Worm (Caenorhabditis elegans) whole organism, L2 larva: Measurements from ENCODE around the gene ZK470.4.

Experiments used
- R02D3.7 ChIP-seq: fragments of 150-350 bp; optimal IDR thresholded peaks from 2 replicates; lab custom pipeline; 2014; ENCODE audit warnings: missing biosample characterization, missing genetic modification characterization
- aly-2 ChIP-seq: fragments of 150-350 bp; optimal IDR thresholded peaks from 2 replicates; lab custom pipeline; 2014; ENCODE audit warnings: missing biosample characterization, missing genetic modification characterization
- blmp-1 ChIP-seq: sonication (generic microtip); optimal IDR thresholded peaks from 2 replicates; lab custom pipeline; 2017; ENCODE audit warnings: missing genetic modification characterization, mild to moderate bottlenecking, missing compliant biosample characterization, antibody characterized with exemption, moderate library complexity; ENCODE audit not compliant: insufficient read depth
- lsy-2 ChIP-seq, 2 experiments: fragments of 150-350 bp in 1 of 2; sonication (generic microtip) in 1 of 2; optimal IDR thresholded peaks; 2 replicates each; lab custom pipeline; 2014 to 2017; ENCODE audit warnings: missing biosample characterization in 2 of 2, missing genetic modification characterization in 2 of 2
- nhr-11 ChIP-seq: fragments of 150-350 bp; optimal IDR thresholded peaks from 2 replicates; lab custom pipeline; 2014; ENCODE audit warnings: missing biosample characterization, missing genetic modification characterization
- nhr-25 ChIP-seq: fragments of 150-350 bp; sonication (generic microtip); optimal IDR thresholded peaks from 3 replicates; lab custom pipeline; 2014; ENCODE audit warnings: missing biosample characterization, missing genetic modification characterization
- snpc-4 ChIP-seq: fragments of 150-350 bp; optimal IDR thresholded peaks from 2 replicates; lab custom pipeline; 2014; ENCODE audit warnings: missing biosample characterization, missing genetic modification characterization
- ztf-4 ChIP-seq: fragments of 150-350 bp; optimal IDR thresholded peaks from 2 replicates; lab custom pipeline; 2014; ENCODE audit warnings: missing biosample characterization, missing genetic modification characterization

DNA sequence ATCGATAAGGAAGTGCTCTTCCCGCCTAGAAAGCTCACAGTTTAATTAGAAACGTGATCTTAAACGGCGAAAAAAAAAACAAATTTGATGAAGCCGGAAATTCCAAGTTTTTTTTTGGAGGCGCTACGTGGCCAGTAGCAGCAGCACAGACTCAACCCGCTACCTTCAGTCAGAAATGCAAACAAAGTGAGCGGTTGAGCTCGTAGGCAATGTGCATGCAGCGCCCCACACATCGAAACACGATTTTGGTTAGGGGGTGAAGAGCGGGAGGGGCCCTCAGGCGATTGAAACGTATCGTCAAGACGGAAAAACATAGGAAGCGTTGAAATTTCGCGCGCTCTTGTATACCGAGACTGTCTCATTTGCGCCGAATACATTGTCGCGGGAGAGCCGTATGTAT lies 11.6 kb upstream of the ZK470.4 start:
- TF ChIP-seq ztf-4 = no peak
- TF ChIP-seq lsy-2 (tag; optimal IDR thresholded peaks at IDR 0.05; lab: Kevin White, UChicago) = no peak
- no peak for TF ChIP-seq aly-2 (tag; lab: Kevin White, UChicago)
- no peak for TF ChIP-seq blmp-1 (tag; lab: Kevin White, UChicago)
- TF ChIP-seq nhr-11 (tag; lab: Kevin White, UChicago) = no peak
- no peak for TF ChIP-seq nhr-25
- no peak for TF ChIP-seq snpc-4 (tag; lab: Kevin White, UChicago)
- no peak for TF ChIP-seq R02D3.7 (tag; lab: Kevin White, UChicago)
